Worm (Caenorhabditis elegans) whole organism, young adult: ENCODE results near the gene srh-296.

ENCODE experiments used
- F52B5.7 ChIP-seq: sonication (generic microtip); optimal IDR thresholded peaks from 2 replicates; lab custom pipeline; 2016; ENCODE audit warnings: mild to moderate bottlenecking, missing genetic modification characterization, missing compliant biosample characterization
- mes-4 ChIP-seq: sonication (generic microtip); optimal IDR thresholded peaks from 2 replicates; lab custom pipeline; 2016; ENCODE audit warnings: missing genotype, missing genetic modification characterization, missing compliant biosample characterization
- pbrm-1 ChIP-seq: fragments of 200-800 bp; sonication (Bioruptor generic); IDR thresholded peaks from 2 replicates; pipeline ENCODE4 v1.3.6; 2022; ENCODE audit warnings: missing genetic modification reagents, missing genetic modification characterization, missing compliant biosample characterization
- pha-4 ChIP-seq: fragments of 150-350 bp; sonication (generic microtip); optimal IDR thresholded peaks from 2 replicates; lab custom pipeline; 2014; ENCODE audit warnings: missing biosample characterization, missing genetic modification reagents, missing genetic modification characterization
- unc-62 ChIP-seq: fragments of 150-350 bp; optimal IDR thresholded peaks from 2 replicates; lab custom pipeline; 2014; ENCODE audit warnings: missing biosample characterization, missing genetic modification reagents, missing genetic modification characterization
- ztf-26 ChIP-seq: sonication (generic microtip); optimal IDR thresholded peaks from 2 replicates; lab custom pipeline; 2017; ENCODE audit warnings: missing genetic modification characterization, missing compliant biosample characterization

DNA sequence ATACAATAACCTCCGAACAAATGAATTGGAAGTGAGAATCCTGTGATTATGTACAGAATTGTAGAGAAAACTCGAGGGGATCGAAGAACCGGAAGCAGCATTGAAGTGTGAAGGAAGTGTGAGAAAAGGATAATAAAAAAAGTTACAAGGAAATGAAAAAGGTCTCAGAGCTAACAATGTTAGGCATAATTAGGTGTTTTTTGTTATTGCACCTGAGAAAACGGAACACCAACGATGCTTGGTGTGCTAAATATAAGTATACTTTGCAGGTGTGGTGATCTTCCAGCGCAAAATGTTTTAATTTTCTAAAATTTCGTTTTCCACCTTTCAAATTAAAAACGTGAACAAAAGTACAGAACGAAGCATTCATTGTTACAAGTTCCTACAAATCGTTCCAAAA, 34.0 kb downstream of the srh-296 start, which contains the start of gene srh-286:
- TF ChIP-seq ztf-26 (tag; lab: Kevin White, UChicago) (no peak), pbrm-1 (GFP tag; lab: Robert Waterston, UW) (no peak), mes-4 (no peak), unc-62 (GFP tag; lab: Kevin White, UChicago) (no peak), pha-4 (tag; lab: Kevin White, UChicago) (no peak), F52B5.7 (tag; lab: Kevin White, UChicago) (no peak)
